Fruit fly (Drosophila melanogaster) whole organism, embryonic: Measurements from ENCODE around the gene CG5781.

Experiments
- Atf3 ChIP-seq: fragments of 200-800 bp; sonication (Bioruptor generic); optimal IDR thresholded peaks from 3 replicates; lab custom pipeline; 2016; ENCODE audit warnings: missing biosample characterization, missing genetic modification characterization
- BEAF-32 ChIP-seq: fragments of 200-800 bp; sonication (Bioruptor generic); optimal IDR thresholded peaks from 3 replicates; lab custom pipeline; 2017; ENCODE audit warnings: missing biosample characterization, missing genetic modification characterization, mild to moderate bottlenecking, moderate library complexity, missing genetic modification reagents
- CG10366 ChIP-seq: fragments of 200-800 bp; sonication (Bioruptor generic); IDR thresholded peaks from 2 replicates; pipeline ENCODE4 v1.3.6; 2022; ENCODE audit warnings: missing biosample characterization, missing genetic modification characterization
- CG11247 ChIP-seq: fragments of 200-800 bp; sonication (Bioruptor generic); IDR thresholded peaks from 2 replicates; pipeline ENCODE4 v1.3.6; 2022; ENCODE audit warnings: missing biosample characterization, missing genetic modification characterization
- CG12744 ChIP-seq: fragments of 200-800 bp; sonication (Bioruptor generic); optimal IDR thresholded peaks from 2 replicates; lab custom pipeline; 2016; ENCODE audit warnings: missing biosample characterization, missing genetic modification characterization
- CG14860 ChIP-seq: fragments of 200-800 bp; sonication (Bioruptor generic); IDR thresholded peaks from 3 replicates; pipeline ENCODE4 v1.3.6; 2022; ENCODE audit warnings: missing biosample characterization, missing genetic modification characterization; ENCODE audit not compliant: partially characterized antibody
- CG15696 ChIP-seq: fragments of 200-800 bp; sonication (Bioruptor generic); optimal IDR thresholded peaks from 2 replicates; lab custom pipeline; 2019; ENCODE audit warnings: missing biosample characterization, mild to moderate bottlenecking, missing genetic modification characterization, moderate library complexity
- CG1602 ChIP-seq: fragments of 200-800 bp; sonication (Bioruptor generic); optimal IDR thresholded peaks from 3 replicates; lab custom pipeline; 2016; ENCODE audit warnings: missing biosample characterization, missing genetic modification characterization
- CG18619 ChIP-seq: fragments of 200-800 bp; sonication (Bioruptor generic); optimal IDR thresholded peaks from 3 replicates; lab custom pipeline; 2017; ENCODE audit warnings: missing biosample characterization, mild to moderate bottlenecking, missing genetic modification characterization
- CG31224 ChIP-seq: fragments of 200-800 bp; sonication (Bioruptor generic); IDR thresholded peaks from 2 replicates; pipeline ENCODE4 v1.3.6; 2022; ENCODE audit warnings: missing biosample characterization, missing genetic modification characterization
- CG3281 ChIP-seq: fragments of 200-800 bp; sonication (Bioruptor generic); optimal IDR thresholded peaks from 3 replicates; lab custom pipeline; 2017; ENCODE audit warnings: missing biosample characterization, mild to moderate bottlenecking, missing genetic modification characterization
- CG4282 ChIP-seq: fragments of 200-800 bp; sonication (Bioruptor generic); optimal IDR thresholded peaks from 2 replicates; lab custom pipeline; 2016; ENCODE audit warnings: missing biosample characterization, missing genetic modification characterization
- CG43689 ChIP-seq: fragments of 200-800 bp; sonication (Bioruptor generic); IDR thresholded peaks from 2 replicates; pipeline ENCODE4 v1.3.6; 2022; ENCODE audit warnings: missing biosample characterization, missing genetic modification characterization
- CG5953 ChIP-seq: fragments of 200-800 bp; sonication (Bioruptor generic); IDR thresholded peaks from 2 replicates; pipeline ENCODE4 v1.3.6; 2022; ENCODE audit warnings: missing biosample characterization, missing genetic modification characterization
- CHES-1-like ChIP-seq: fragments of 200-800 bp; sonication (Bioruptor generic); optimal IDR thresholded peaks from 2 replicates; lab custom pipeline; 2016; ENCODE audit warnings: missing biosample characterization, missing genetic modification characterization
- CrebB ChIP-seq: fragments of 200-800 bp; sonication (Bioruptor generic); optimal IDR thresholded peaks from 3 replicates; lab custom pipeline; 2018; ENCODE audit warnings: missing biosample characterization, mild to moderate bottlenecking, missing genetic modification characterization
- Dad ChIP-seq: fragments of 200-800 bp; sonication (Bioruptor generic); optimal IDR thresholded peaks from 3 replicates; lab custom pipeline; 2016; ENCODE audit warnings: missing biosample characterization, missing genetic modification characterization
- Dbx ChIP-seq: fragments of 200-800 bp; sonication (Bioruptor generic); IDR thresholded peaks from 3 replicates; pipeline ENCODE4 v1.3.6; 2022; ENCODE audit warnings: missing biosample characterization, missing genetic modification characterization
- E2f1 ChIP-seq: fragments of 200-800 bp; sonication (Bioruptor generic); IDR thresholded peaks from 2 replicates; pipeline ENCODE4 v1.3.6; 2022; ENCODE audit warnings: missing biosample characterization, missing genetic modification characterization
- ERR ChIP-seq: fragments of 200-800 bp; sonication (Bioruptor generic); optimal IDR thresholded peaks from 2 replicates; lab custom pipeline; 2016; ENCODE audit warnings: missing biosample characterization, missing genetic modification characterization
- Hey ChIP-seq: fragments of 200-800 bp; sonication (Bioruptor generic); optimal IDR thresholded peaks from 3 replicates; lab custom pipeline; 2018; ENCODE audit warnings: missing biosample characterization, mild to moderate bottlenecking, missing genetic modification characterization
- Jarid2 ChIP-seq: fragments of 200-800 bp; sonication (Bioruptor generic); optimal IDR thresholded peaks from 3 replicates; lab custom pipeline; 2017; ENCODE audit warnings: mild to moderate bottlenecking, missing biosample characterization, missing genetic modification reagents, missing genetic modification characterization
- Med ChIP-seq: fragments of 200-800 bp; sonication (Bioruptor generic); peaks from one replicate; lab custom pipeline; 2016; ENCODE audit warnings: missing biosample characterization, missing genetic modification characterization, mild to moderate bottlenecking, inconsistent platforms, moderate library complexity
- Vsx1 ChIP-seq: fragments of 200-800 bp; sonication (Bioruptor generic); optimal IDR thresholded peaks from 2 replicates; lab custom pipeline; 2017; ENCODE audit warnings: missing biosample characterization, mild to moderate bottlenecking, missing genetic modification characterization, missing genetic modification reagents
- cwo ChIP-seq: fragments of 200-800 bp; sonication (Bioruptor generic); optimal IDR thresholded peaks from 3 replicates; lab custom pipeline; 2017; ENCODE audit warnings: missing biosample characterization, missing genetic modification characterization, mild to moderate bottlenecking, moderate library complexity, missing genetic modification reagents
- disco-r ChIP-seq: fragments of 200-800 bp; sonication (Bioruptor generic); optimal IDR thresholded peaks from 2 replicates; lab custom pipeline; 2016; ENCODE audit warnings: missing biosample characterization, missing genetic modification characterization
- dmrt11E ChIP-seq: fragments of 200-800 bp; sonication (Bioruptor generic); optimal IDR thresholded peaks from 3 replicates; lab custom pipeline; 2018; ENCODE audit warnings: missing biosample characterization, mild to moderate bottlenecking, missing genetic modification characterization, moderate library complexity
- dpn ChIP-seq, 2 experiments: fragments of 200-800 bp; sonication (Bioruptor generic); optimal IDR thresholded peaks; 3 replicates each; lab custom pipeline; 2016; ENCODE audit warnings: missing biosample characterization in 2 of 2, missing genetic modification characterization in 2 of 2
- emc ChIP-seq: fragments of 200-800 bp; sonication (Bioruptor generic); optimal IDR thresholded peaks from 2 replicates; lab custom pipeline; 2016; ENCODE audit warnings: missing biosample characterization, missing genetic modification characterization
- fd102C ChIP-seq: fragments of 200-800 bp; sonication (Bioruptor generic); optimal IDR thresholded peaks from 2 replicates; lab custom pipeline; 2018; ENCODE audit warnings: missing biosample characterization, mild to moderate bottlenecking, missing genetic modification characterization, moderate library complexity
- fu2 ChIP-seq: fragments of 200-800 bp; sonication (Bioruptor generic); optimal IDR thresholded peaks from 2 replicates; lab custom pipeline; 2016; ENCODE audit warnings: missing biosample characterization, missing genetic modification characterization
- gcm2 ChIP-seq: fragments of 200-800 bp; sonication (Bioruptor generic); optimal IDR thresholded peaks from 2 replicates; lab custom pipeline; 2016; ENCODE audit warnings: missing biosample characterization, missing genetic modification characterization
- gt ChIP-seq: fragments of 200-800 bp; sonication (Bioruptor generic); IDR thresholded peaks from 2 replicates; pipeline ENCODE4 v1.3.6; 2022; ENCODE audit warnings: missing biosample characterization, missing genetic modification characterization
- hb ChIP-seq: fragments of 200-800 bp; sonication (Bioruptor generic); IDR thresholded peaks from 3 replicates; pipeline ENCODE4 v1.3.6; 2022; ENCODE audit warnings: missing biosample characterization, missing genetic modification characterization; ENCODE audit not compliant: partially characterized antibody
- hbn ChIP-seq: fragments of 200-800 bp; sonication (Bioruptor generic); IDR thresholded peaks from 2 replicates; pipeline ENCODE4 v1.3.6; 2022; ENCODE audit warnings: missing biosample characterization, missing genetic modification characterization; ENCODE audit not compliant: partially characterized antibody
- nerfin-2 ChIP-seq: fragments of 200-800 bp; sonication (Bioruptor generic); IDR thresholded peaks from 2 replicates; pipeline ENCODE4 v1.3.6; 2022; ENCODE audit warnings: missing biosample characterization, missing genetic modification characterization; ENCODE audit not compliant: partially characterized antibody
- p53 ChIP-seq: fragments of 200-800 bp; sonication (Bioruptor generic); optimal IDR thresholded peaks from 2 replicates; lab custom pipeline; 2016; ENCODE audit warnings: missing biosample characterization, missing genetic modification characterization
- pan ChIP-seq, 4 experiments: fragments of >200 bp in 3 of 4; fragments of 200-800 bp in 1 of 4; sonication (Bioruptor generic) in 1 of 4; optimal IDR thresholded peaks in 3 of 4; IDR thresholded peaks in 1 of 4; 2 replicates each; pipeline versions ENCODE4 v1.3.6 to Lab custom; 2017 to 2022; ENCODE audit warnings: missing biosample characterization in 2 of 4, missing genetic modification characterization in 2 of 4, mixed read lengths in 1 of 4
- peb ChIP-seq: fragments of 200-800 bp; sonication (Bioruptor generic); IDR thresholded peaks from 2 replicates; pipeline ENCODE4 v1.3.6; 2022; ENCODE audit warnings: missing biosample characterization, missing genetic modification characterization
- pros ChIP-seq: fragments of 200-800 bp; sonication (Bioruptor generic); optimal IDR thresholded peaks from 3 replicates; lab custom pipeline; 2019; ENCODE audit warnings: missing biosample characterization, mild to moderate bottlenecking, missing genetic modification characterization, moderate library complexity
- sqz ChIP-seq: fragments of 200-800 bp; sonication (Bioruptor generic); optimal IDR thresholded peaks from 3 replicates; lab custom pipeline; 2018; ENCODE audit warnings: missing biosample characterization, mild to moderate bottlenecking, missing genetic modification characterization
- tgo ChIP-seq: fragments of 200-800 bp; sonication (Bioruptor generic); IDR thresholded peaks from 3 replicates; pipeline ENCODE4 v1.3.6; 2022; ENCODE audit warnings: missing biosample characterization, missing genetic modification characterization
- tin ChIP-seq: fragments of 200-800 bp; sonication (Bioruptor generic); optimal IDR thresholded peaks from 3 replicates; lab custom pipeline; 2016; ENCODE audit warnings: missing biosample characterization, missing genetic modification characterization
- tio ChIP-seq: fragments of 200-800 bp; sonication (Bioruptor generic); optimal IDR thresholded peaks from 2 replicates; lab custom pipeline; 2017; ENCODE audit warnings: missing biosample characterization, missing genetic modification characterization, inconsistent platforms
- tll ChIP-seq, 2 experiments: fragments of 200-800 bp in 1 of 2; fragments of >200 bp in 1 of 2; sonication (Bioruptor generic) in 1 of 2; optimal IDR thresholded peaks; 2 replicates each; lab custom pipeline; 2017 to 2019; ENCODE audit warnings: missing biosample characterization in 2 of 2, missing genetic modification characterization in 2 of 2, mild to moderate bottlenecking in 1 of 2, moderate library complexity in 1 of 2
- tx ChIP-seq: fragments of 200-800 bp; sonication (Bioruptor generic); optimal IDR thresholded peaks from 2 replicates; lab custom pipeline; 2016; ENCODE audit warnings: missing biosample characterization, missing genetic modification characterization
- unc-4 ChIP-seq: fragments of 200-800 bp; sonication (Bioruptor generic); IDR thresholded peaks from 2 replicates; pipeline ENCODE4 v1.3.6; 2022; ENCODE audit warnings: missing biosample characterization, missing genetic modification characterization; ENCODE audit not compliant: partially characterized antibody

Gene CG5781

dm6 chr2L:12718437-12719376 is 21.6 kb upstream of the CG5781 start, which contains the start of gene MRP (continued):
- TF ChIP-seq hbn (GFP tag; lab: Robert Waterston, UW) (no peak), CG5953 (GFP tag; lab: Robert Waterston, UW) (peak; percentile 44; the same call in 1 of the 2 replicates), CG18619 (GFP tag; lab: Kevin White, UChicago) (no peak), nerfin-2 (GFP tag; lab: Robert Waterston, UW) (no peak), CHES-1-like (GFP tag; lab: Kevin White, UChicago) (peak; percentile 10), fu2 (GFP tag; lab: Kevin White, UChicago) (no peak), pan (optimal IDR thresholded peaks at IDR 0.05; lab: Kevin White, UChicago) (no peak), pan (GFP tag; optimal IDR thresholded peaks at IDR 0.05 in 1 of 2, IDR thresholded peaks at IDR 0.05 in 1 of 2) (no peak), sqz (GFP tag; lab: Kevin White, UChicago) (peak; percentile 69), Atf3 (no peak), Vsx1 (GFP tag; lab: Kevin White, UChicago) (peak; percentile 31), ERR (GFP tag; lab: Kevin White, UChicago) (no peak), CG15696 (tag; lab: Kevin White, UChicago) (no peak), CG10366 (no peak), fd102C (GFP tag; lab: Kevin White, UChicago) (no peak), tx (GFP tag; lab: Kevin White, UChicago) (no peak), CrebB (tag; lab: Kevin White, UChicago) (no peak), Jarid2 (peak; percentile 89), tgo (GFP tag; lab: Robert Waterston, UW) (no peak), E2f1 (GFP tag; lab: Robert Waterston, UW) (0 out of 2 replicates have a peak, but pooled peaks have one; percentile 35), gt (no peak), gcm2 (GFP tag; lab: Kevin White, UChicago) (no peak), CG14860 (GFP tag; lab: Robert Waterston, UW) (no peak), Dad (GFP tag; lab: Kevin White, UChicago) (no peak), tll (GFP tag; optimal IDR thresholded peaks at IDR 0.05; lab: Kevin White, UChicago) (no peak), CG4282 (GFP tag; lab: Kevin White, UChicago) (no peak), hb (GFP tag; lab: Robert Waterston, UW) (no peak), pros (GFP tag; lab: Kevin White, UChicago) (no peak), CG12744 (GFP tag; lab: Kevin White, UChicago) (no peak), dmrt11E (tag; lab: Kevin White, UChicago) (no peak), peb (GFP tag; lab: Robert Waterston, UW) (no peak), tio (GFP tag; lab: Kevin White, UChicago) (no peak), disco-r (GFP tag; lab: Kevin White, UChicago) (no peak), dpn (GFP tag; optimal IDR thresholded peaks at IDR 0.05; lab: Kevin White, UChicago) (no peak), emc (GFP tag; lab: Kevin White, UChicago) (no peak), CG11247 (peak; percentile 29; the same call in 1 of the 2 replicates), CG43689 (GFP tag; lab: Robert Waterston, UW) (no peak), tin (GFP tag; lab: Kevin White, UChicago) (no peak), unc-4 (peak; percentile 41; the same call in 1 of the 2 replicates), CG31224 (GFP tag; lab: Robert Waterston, UW) (peak; percentile 44; the same call in 1 of the 2 replicates), CG3281 (peak; percentile 12), Med (GFP tag; lab: Kevin White, UChicago) (peak; percentile 93), Dbx (GFP tag; lab: Robert Waterston, UW) (0 out of 3 replicates have a peak, but pooled peaks have one; percentile 54), p53 (GFP tag; lab: Kevin White, UChicago) (no peak), Hey (no peak), BEAF-32 (GFP tag; lab: Kevin White, UChicago) (no peak), CG1602 (GFP tag; lab: Kevin White, UChicago) (no peak), cwo (peak; percentile 9)
